Fruit fly (Drosophila melanogaster) Kc167 (cell line): ENCODE measurements around the gene CG42488.

Experiments used
- Myc ChIP-seq: fragments of >200 bp; optimal IDR thresholded peaks from 2 replicates; lab custom pipeline; 2017; ENCODE audit warnings: missing external identifiers
- Sin3A ChIP-seq: fragments of >200 bp; optimal IDR thresholded peaks from 2 replicates; lab custom pipeline; 2018; ENCODE audit warnings: missing external identifiers
- h ChIP-seq: fragments of >200 bp; optimal IDR thresholded peaks from 3 replicates; lab custom pipeline; 2018; ENCODE audit warnings: missing external identifiers
- insv ChIP-seq: fragments of >200 bp; optimal IDR thresholded peaks from 3 replicates; lab custom pipeline; 2018; ENCODE audit warnings: missing external identifiers
- psq ChIP-seq: fragments of >200 bp; optimal IDR thresholded peaks from 2 replicates; lab custom pipeline; 2017; ENCODE audit warnings: missing external identifiers
- ttk ChIP-seq: sonication (Bioruptor generic); optimal IDR thresholded peaks from 2 replicates; lab custom pipeline; 2017; ENCODE audit warnings: missing external identifiers

CG42488 gene

DNA sequence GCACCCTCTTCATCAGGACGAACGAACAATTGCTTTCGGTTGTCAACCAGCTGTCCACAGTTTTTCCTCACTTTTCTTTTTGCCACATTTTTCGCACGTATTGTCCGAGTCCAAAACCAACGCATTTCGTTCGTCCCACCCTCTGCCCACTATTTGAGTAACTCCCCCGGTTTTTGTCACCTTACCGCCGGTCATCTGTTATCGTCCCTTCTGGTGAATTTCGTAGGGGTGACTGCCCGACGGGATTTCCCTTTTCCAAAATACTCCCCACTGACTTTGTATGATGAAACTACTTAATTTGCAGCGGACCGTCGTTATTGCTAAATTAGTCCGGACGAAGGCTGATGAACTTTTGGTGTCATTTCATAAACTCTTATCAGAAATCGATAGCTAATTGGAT is 25.8 kb upstream of the CG42488 start:
- TF ChIP-seq psq (lab: Kevin White, UChicago) (no peak), ttk (no peak), h (lab: Kevin White, UChicago) (no peak), Sin3A (lab: Kevin White, UChicago) (no peak)

DNA sequence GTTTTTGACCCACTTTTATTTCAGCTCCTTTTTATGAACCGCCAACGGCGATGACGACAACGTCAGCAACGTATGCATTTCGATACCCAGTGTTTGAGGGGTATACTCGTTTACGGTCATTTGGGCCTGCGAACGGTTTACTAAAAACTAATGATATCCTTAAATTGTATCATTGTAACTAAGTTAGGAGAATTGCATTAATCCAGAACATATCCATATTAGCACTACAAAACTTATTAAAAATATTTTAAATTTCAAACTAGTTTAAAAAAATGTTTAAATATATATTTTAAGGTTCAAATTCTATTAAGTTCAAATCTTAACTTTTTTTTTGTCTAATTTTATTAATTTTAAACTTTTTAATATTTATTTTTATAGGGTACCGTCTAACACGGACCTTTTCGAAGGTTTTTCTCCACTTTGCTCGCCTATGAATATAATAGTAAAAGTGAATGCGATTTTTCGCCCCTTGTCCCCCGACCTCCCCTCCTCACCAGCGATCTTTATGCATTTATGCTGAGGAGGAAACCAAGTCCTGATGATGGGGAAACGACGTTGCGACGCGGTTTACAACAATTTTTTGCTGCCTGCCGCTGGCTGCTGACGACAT is 23.6 kb upstream of the CG42488 start:
- no peak for TF ChIP-seq h (lab: Kevin White, UChicago)
- no peak for TF ChIP-seq insv (lab: Kevin White, UChicago)
- no peak for TF ChIP-seq psq (lab: Kevin White, UChicago)
- no peak for TF ChIP-seq ttk
- no peak for TF ChIP-seq Myc (lab: Kevin White, UChicago)
- no peak for TF ChIP-seq Sin3A (lab: Kevin White, UChicago)

DNA sequence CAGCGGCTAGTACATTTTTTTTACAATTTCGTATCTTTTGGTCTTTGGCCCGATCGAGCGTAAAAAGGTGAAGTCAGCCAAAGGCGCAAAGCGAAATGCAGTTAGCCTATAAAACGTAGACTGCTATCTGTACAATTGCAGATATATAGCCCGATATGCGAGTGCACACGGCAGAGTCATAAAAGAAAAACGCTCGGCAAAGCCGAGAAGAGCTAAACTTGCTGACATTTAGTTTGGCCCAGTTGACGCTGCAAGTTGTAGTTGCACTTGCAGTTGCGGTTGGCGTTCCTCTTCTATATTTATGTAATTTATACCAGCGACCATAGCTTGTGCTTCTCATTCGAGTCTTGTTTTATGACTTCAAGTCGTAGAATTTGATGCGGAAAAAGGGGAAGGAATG is 22.2 kb upstream of the CG42488 start:
- TF ChIP-seq Sin3A (lab: Kevin White, UChicago) = no peak
- TF ChIP-seq ttk = no peak
- no peak for TF ChIP-seq Myc (lab: Kevin White, UChicago)
- TF ChIP-seq h (lab: Kevin White, UChicago) = no peak
- TF ChIP-seq psq (lab: Kevin White, UChicago) = no peak
- no peak for TF ChIP-seq insv (lab: Kevin White, UChicago)

DNA sequence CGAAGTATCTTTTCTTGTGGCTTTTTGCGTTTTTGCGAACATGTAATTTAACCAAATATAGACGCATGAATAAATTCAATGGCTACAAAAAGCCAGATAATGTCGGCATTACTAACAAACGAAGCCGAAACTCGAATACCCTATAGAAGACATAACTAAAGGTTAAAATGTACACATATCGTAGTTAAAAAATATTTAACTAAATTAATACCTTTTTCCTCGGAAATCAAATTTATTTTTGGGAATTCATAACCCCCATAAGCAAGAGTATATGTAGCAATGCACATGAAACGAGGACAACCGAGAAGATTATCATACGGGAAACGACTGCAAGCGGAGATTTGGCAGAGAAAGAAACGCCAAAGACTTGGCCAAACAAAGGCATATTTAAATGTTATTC is 21.2 kb upstream of the CG42488 start:
- TF ChIP-seq Myc (lab: Kevin White, UChicago) (no peak), psq (lab: Kevin White, UChicago) (no peak), h (lab: Kevin White, UChicago) (no peak), ttk (no peak), Sin3A (lab: Kevin White, UChicago) (no peak), insv (lab: Kevin White, UChicago) (no peak)

dm6 chr3R:25462642-25463317 is 20.1 kb upstream of the CG42488 start:
- TF ChIP-seq Sin3A (lab: Kevin White, UChicago) = no peak
- TF ChIP-seq h (lab: Kevin White, UChicago) = no peak
- TF ChIP-seq Myc (lab: Kevin White, UChicago) = no peak
- no peak for TF ChIP-seq insv (lab: Kevin White, UChicago)
- no peak for TF ChIP-seq ttk
- TF ChIP-seq psq (lab: Kevin White, UChicago) = no peak

DNA sequence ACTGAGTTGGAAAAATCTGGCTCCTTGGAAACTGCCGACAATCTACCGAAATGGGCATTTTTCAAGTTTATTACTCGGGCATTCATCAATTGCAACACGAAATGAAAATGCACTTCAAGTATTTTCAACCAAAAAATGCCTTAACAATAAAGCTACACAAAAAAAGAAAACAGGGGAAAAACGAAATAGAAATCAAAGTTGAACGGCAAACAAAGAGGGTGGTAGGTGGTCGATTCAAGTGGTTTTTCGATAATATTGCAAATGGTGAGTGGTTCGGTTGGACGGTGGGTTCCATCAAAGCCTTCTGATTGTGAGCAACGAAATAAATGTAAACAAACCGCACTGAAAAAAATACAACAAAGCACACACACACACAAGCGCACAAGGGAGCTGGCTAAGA is 16.7 kb upstream of the CG42488 start:
- no peak for TF ChIP-seq Myc (lab: Kevin White, UChicago)
- TF ChIP-seq Sin3A (lab: Kevin White, UChicago) = no peak
- TF ChIP-seq psq (lab: Kevin White, UChicago) = no peak
- TF ChIP-seq h (lab: Kevin White, UChicago) = no peak
- no peak for TF ChIP-seq ttk
- no peak for TF ChIP-seq insv (lab: Kevin White, UChicago)

DNA sequence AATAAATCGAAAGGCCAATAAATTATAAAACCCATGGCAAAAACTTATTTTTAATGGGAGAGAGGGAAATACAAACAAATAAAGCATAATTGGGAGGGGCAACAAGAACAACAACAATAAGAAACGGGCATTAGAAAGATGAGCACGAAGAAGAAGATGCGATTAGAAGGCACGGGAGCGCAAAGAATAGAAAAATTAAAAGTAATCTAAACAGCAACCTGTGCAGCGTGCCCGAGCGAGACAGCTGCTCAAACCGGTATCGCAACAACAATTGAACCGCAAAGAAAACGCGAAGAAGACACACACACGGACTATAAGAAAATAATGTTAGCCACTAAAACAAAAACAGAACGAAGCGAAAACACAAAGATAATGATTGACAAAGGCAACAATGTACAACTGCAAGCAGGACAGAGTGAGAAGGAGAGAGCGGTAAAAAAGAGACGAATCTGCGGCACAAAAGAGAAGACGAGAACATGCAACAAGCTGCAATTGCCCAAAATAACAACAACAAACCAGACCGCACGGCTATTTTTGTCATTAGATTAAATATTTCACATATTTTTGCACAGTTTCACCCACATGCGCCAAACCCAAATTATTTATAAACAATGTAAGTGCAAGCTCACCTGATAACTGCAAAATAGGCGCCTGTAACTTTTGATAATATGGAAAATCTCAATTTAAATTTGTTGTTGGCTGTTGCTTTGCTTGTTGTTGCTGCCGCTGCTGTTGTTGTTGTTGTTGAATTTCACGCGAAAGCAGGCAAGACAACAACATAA is 10.9 kb upstream of the CG42488 start:
- TF ChIP-seq Myc (lab: Kevin White, UChicago) (no peak), psq (lab: Kevin White, UChicago) (peak; percentile 16)

DNA sequence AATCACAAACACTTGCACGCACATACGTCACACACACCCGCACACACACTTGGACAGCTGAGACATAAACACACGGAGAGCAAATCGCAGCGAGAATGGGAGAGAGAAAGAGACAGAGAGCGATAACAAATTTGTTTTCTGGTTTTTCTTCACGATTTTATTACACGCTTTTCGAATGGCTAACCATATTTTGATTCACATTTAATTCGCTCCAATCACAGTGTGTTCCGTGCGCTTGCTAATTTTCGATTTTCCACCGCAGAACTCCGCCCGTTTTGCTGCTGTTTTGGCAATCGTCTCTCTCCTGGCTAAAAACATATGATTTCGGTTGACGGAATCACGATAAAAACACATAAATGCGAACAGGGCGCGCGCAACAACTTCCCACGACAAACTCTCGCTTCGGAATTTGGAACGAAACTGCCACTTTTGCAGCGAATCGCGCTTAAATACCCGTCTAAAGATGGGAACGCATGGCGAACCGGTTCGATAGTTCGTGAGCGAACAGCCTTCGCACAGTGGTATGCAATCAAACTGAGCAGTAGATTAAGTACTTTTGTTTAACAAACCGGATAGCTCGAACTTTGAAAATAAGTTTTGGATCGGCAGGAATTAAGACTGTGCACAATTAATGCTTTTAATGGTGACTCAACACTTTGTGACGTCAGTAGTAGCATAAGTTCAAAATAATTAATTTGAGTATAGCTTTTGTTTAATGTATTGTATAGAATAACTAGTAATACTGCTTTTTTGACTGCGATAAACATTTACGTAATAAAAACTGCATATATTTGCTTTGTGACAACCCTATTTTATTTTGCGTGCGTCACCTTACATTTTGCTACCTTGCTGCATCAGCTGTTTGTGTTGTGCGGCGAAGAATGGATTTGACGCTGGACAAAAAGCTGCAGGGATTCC is 10.0 kb upstream of the CG42488 start, which contains the start of the genes Fur1 and Vps33B:
TSS of gene Fur1 (minus strand) at position 424 of the 918 bp plus-strand sequence.
TSS of gene Vps33B (plus strand) at position 856 of the 918 bp plus-strand sequence.
- TF ChIP-seq Myc (lab: Kevin White, UChicago) (no peak), Sin3A (lab: Kevin White, UChicago) (peak; percentile 98)

dm6 chr3R:25476744-25477143 is 6.2 kb upstream of the CG42488 start, which contains the start of the genes CG4553 and MED28:
CG4553 (minus strand) TSS chr3R:25476915.
MED28 (plus strand) TSS chr3R:25477003.
- TF ChIP-seq psq (lab: Kevin White, UChicago) (no peak), ttk (no peak), Sin3A (lab: Kevin White, UChicago) (no peak), h (lab: Kevin White, UChicago) (no peak), Myc (lab: Kevin White, UChicago) (no peak), insv (lab: Kevin White, UChicago) (no peak)

DNA sequence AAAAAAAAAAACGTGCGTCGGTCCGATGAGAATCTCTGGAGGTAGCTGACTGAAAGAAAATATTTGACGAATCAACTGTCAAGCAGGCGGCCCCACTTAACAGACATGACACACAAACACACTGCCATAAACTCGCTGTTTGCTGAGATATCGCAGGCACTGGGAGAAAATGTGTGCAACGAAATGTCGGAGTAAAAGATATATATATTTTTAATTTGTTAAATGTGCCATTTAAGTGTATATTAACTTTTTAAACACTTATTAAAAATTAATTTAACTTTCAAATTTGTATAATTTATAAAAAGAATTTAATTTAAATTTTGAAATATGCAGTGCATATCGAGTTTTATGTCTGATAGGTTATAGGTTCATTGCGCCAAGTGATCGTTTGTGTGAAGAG is 6.2 kb downstream of the CG42488 start:
- TF ChIP-seq insv (lab: Kevin White, UChicago) (no peak), ttk (no peak), h (lab: Kevin White, UChicago) (no peak), psq (lab: Kevin White, UChicago) (no peak), Sin3A (lab: Kevin White, UChicago) (no peak), Myc (lab: Kevin White, UChicago) (no peak)

dm6 chr3R:25489685-25490084 is 6.8 kb downstream of the CG42488 start:
- no peak for TF ChIP-seq Sin3A (lab: Kevin White, UChicago)
- no peak for TF ChIP-seq ttk
- TF ChIP-seq Myc (lab: Kevin White, UChicago) = no peak
- TF ChIP-seq h (lab: Kevin White, UChicago) = no peak
- TF ChIP-seq psq (lab: Kevin White, UChicago) = no peak
- TF ChIP-seq insv (lab: Kevin White, UChicago) = no peak
